Worm (Caenorhabditis elegans) whole organism, midembryonic: ENCODE data around the gene F57E7.4.

ENCODE experiments used
- T22C8.4 ChIP-seq: fragments of 200-800 bp; sonication (Bioruptor generic); IDR thresholded peaks from 2 replicates; pipeline ENCODE4 v1.3.6; 2022; ENCODE audit warnings: missing genetic modification characterization, missing compliant biosample characterization
- cog-1 ChIP-seq: sonication (generic microtip); optimal IDR thresholded peaks from 2 replicates; lab custom pipeline; 2016; ENCODE audit warnings: missing genetic modification characterization, missing compliant biosample characterization

- TF ChIP-seq cog-1 (tag; lab: Kevin White, UChicago) (no peak), T22C8.4 (no peak)
Measured at ce11 chrV:16446191-16446590, 34.6 kb downstream of the F57E7.4 start.
